Worm (Caenorhabditis elegans): ENCODE results near the gene lgc-21.

ce11 chrX:14029392-14029791 is 38.4 kb downstream of the lgc-21 start:
- TF ChIP-seq nhr-11 (tag; optimal IDR thresholded peaks at IDR 0.05) (no peak), nhr-76 (tag; optimal IDR thresholded peaks at IDR 0.05) (no peak)
